Worm (Caenorhabditis elegans): ENCODE measurements around the gene tbcc-1.

Gene tbcc-1

DNA sequence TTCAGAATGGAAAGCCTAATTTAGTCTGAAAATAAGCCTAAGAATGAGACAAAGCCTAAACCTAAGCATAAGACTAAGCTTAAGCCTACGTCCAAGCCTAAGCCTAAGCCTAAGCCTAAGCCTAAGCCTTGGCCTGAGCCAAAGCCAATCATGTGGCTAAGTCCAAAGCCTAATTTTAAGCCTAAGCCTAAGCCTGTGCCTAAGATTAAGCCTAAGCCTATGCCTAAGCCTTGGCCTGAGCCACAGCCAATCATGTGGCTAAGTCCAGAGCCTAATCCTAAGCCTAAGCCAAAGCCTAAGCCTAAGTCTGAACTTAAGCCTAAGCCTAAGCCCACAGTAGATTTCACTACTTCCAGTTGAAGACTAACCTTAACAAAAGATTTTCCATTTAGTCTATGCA lies 30.8 kb upstream of the tbcc-1 start:
- TF ChIP-seq madf-9 (GFP tag; conservative IDR thresholded peaks at IDR 0.05) (0 out of 2 replicates have a peak, but pooled peaks have one; percentile 7), nhr-237 (tag; optimal IDR thresholded peaks at IDR 0.05) (no peak), tra-1 (GFP tag; IDR thresholded peaks at IDR 0.05) (no peak), Y105C5A.15 (GFP tag; IDR thresholded peaks at IDR 0.05) (0 out of 2 replicates have a peak, but pooled peaks have one; percentile 34)

DNA sequence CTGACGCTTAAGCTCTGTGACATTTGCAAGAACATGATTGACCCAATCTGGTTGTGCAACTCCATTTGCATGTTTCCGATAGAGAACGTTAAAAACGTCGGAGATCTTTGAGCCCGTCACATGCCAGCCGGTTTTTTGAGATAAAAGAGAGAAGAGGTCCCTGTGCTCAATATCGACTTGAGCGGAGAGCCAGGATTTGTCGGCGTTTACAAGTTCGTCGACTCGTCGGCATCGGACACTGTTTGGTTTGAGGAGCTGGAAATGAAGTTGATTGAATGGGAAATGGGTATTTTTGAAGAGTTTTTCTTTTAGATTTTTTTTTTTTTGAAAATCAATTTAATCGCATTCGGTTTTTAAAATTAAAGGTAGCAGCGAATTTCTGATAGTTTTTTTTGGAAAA lies 30.1 kb upstream of the tbcc-1 start:
- TF ChIP-seq lir-3 (tag; optimal IDR thresholded peaks at IDR 0.05) (no peak), aha-1 (tag) (peak; percentile 53)

DNA sequence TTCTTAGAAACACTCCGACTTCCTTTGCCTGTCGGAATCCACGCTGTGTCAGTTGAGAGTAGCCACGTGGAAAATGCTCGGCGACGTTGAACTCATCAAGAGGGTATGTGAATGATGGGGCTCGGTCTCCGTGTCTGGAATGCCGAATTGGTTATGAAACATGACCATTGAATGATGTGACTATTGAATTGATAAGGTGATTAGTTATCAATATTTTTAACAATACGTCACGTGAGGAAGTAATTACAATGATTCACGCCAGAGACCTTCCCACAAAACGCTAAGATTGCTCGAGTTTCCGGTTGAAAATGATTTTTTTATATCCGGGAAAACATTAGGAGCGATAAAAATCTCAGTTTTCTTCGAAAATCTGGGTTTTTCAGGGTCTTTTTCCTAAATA lies 28.9 kb upstream of the tbcc-1 start:
- TF ChIP-seq pha-4 (GFP tag; IDR thresholded peaks at IDR 0.05), result no peak
- no peak for TF ChIP-seq pha-4 (tag; optimal IDR thresholded peaks at IDR 0.05)
- TF ChIP-seq pqm-1 (tag; optimal IDR thresholded peaks at IDR 0.05), result peak; percentile 31
- peak; percentile 49 for TF ChIP-seq nhr-28 (tag; optimal IDR thresholded peaks at IDR 0.05)
- TF ChIP-seq dmd-6 (GFP tag; IDR thresholded peaks at IDR 0.05), result peak; percentile 46; the same call in 1 of the 2 replicates
- no peak for TF ChIP-seq nhr-111 (GFP tag; optimal IDR thresholded peaks at IDR 0.05)
- no peak for TF ChIP-seq nhr-25 (tag; optimal IDR thresholded peaks at IDR 0.05; ENCODE audit: borderline replicate concordance, insufficient read depth)
- TF ChIP-seq hlh-11 (tag; optimal IDR thresholded peaks at IDR 0.05), result peak; percentile 23
- no peak for TF ChIP-seq dpl-1 (GFP tag; optimal IDR thresholded peaks at IDR 0.05)
- no peak for TF ChIP-seq daf-16 (GFP tag; optimal IDR thresholded peaks at IDR 0.05)
- peak; percentile 17 for TF ChIP-seq daf-16 (tag; optimal IDR thresholded peaks at IDR 0.05)
- TF ChIP-seq lin-38 (GFP tag; IDR thresholded peaks at IDR 0.05), result peak; percentile 21; the same call in 1 of the 2 replicates
- TF ChIP-seq hlh-30 (tag; optimal IDR thresholded peaks at IDR 0.05; ENCODE audit: insufficient read depth), result peak; percentile 7
- no peak for TF ChIP-seq lin-39 (tag; optimal IDR thresholded peaks at IDR 0.05)
- no peak for TF ChIP-seq Y105C5A.15 (GFP tag; IDR thresholded peaks at IDR 0.05)
- TF ChIP-seq lin-29 (GFP tag; IDR thresholded peaks at IDR 0.05), result no peak

DNA sequence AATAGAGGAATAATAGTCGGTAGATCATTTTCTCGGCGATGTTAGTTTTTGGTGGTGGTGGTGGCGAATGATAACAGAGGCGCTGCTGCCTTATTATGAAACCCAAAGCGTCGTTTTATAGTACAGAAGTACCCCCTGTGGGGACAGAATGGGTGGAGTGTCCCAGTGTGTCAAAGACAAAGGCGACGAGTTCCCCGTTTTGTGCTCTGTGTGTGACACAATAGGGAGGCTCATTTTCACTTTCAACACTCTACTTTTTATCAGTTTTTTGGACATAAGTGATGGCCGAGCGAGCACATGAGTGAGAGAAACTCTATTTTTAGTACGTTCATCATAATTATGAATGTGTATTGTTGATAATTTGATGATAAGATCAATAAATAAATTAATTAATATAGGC lies 27.5 kb upstream of the tbcc-1 start, which contains the start of gene pho-9:
Gene pho-9, minus strand, starts transcription at position 91 of the 400 bp plus-strand sequence.
- TF ChIP-seq pqm-1 (tag; optimal IDR thresholded peaks at IDR 0.05), result peak; percentile 87
- peak; percentile 80 for TF ChIP-seq nhr-102 (tag; optimal IDR thresholded peaks at IDR 0.05)
- TF ChIP-seq dmd-6 (GFP tag; IDR thresholded peaks at IDR 0.05), result peak; percentile 86
- TF ChIP-seq lsy-2 (tag; optimal IDR thresholded peaks at IDR 0.05), result peak in 1 of 2 experiments; percentile 47
- peak; percentile 93 for TF ChIP-seq dve-1 (tag; optimal IDR thresholded peaks at IDR 0.05; ENCODE audit: insufficient read depth)
- TF ChIP-seq lin-38 (GFP tag; IDR thresholded peaks at IDR 0.05), result peak; percentile 43
- TF ChIP-seq hif-1 (tag; optimal IDR thresholded peaks at IDR 0.05), result peak in 1 of 2 experiments; percentile 1
- peak; percentile 85 for TF ChIP-seq php-3 (GFP tag; IDR thresholded peaks at IDR 0.05)
- peak; percentile 61 for TF ChIP-seq pha-4 (GFP tag; IDR thresholded peaks at IDR 0.05)
- no peak for TF ChIP-seq pha-4 (tag; optimal IDR thresholded peaks at IDR 0.05)
- TF ChIP-seq saeg-2 (GFP tag; IDR thresholded peaks at IDR 0.05), result 0 out of 2 replicates have a peak, but pooled peaks have one; percentile 38
- TF ChIP-seq nhr-11 (tag; optimal IDR thresholded peaks at IDR 0.05), result no peak
- peak; percentile 77 for TF ChIP-seq tra-1 (GFP tag; IDR thresholded peaks at IDR 0.05)
- peak in 1 of 2 experiments; percentile 31 for TF ChIP-seq mdl-1 (tag; optimal IDR thresholded peaks at IDR 0.05)
- peak; percentile 92 for TF ChIP-seq hlh-11 (tag; optimal IDR thresholded peaks at IDR 0.05)
- peak; percentile 80 for TF ChIP-seq nhr-77 (tag; optimal IDR thresholded peaks at IDR 0.05)
- no peak for TF ChIP-seq ama-1 (optimal IDR thresholded peaks at IDR 0.05)
- TF ChIP-seq nhr-28 (tag; optimal IDR thresholded peaks at IDR 0.05), result peak; percentile 97
- TF ChIP-seq hlh-30 (tag; optimal IDR thresholded peaks at IDR 0.05; ENCODE audit: insufficient read depth), result peak; percentile 42
- TF ChIP-seq mes-2 (tag; optimal IDR thresholded peaks at IDR 0.05; ENCODE audit: poor library complexity, severe bottlenecking), result no peak
- TF ChIP-seq set-16 (GFP tag; IDR thresholded peaks at IDR 0.05), result no peak
- peak; percentile 40 for TF ChIP-seq lin-13 (GFP tag; optimal IDR thresholded peaks at IDR 0.05)
- peak; percentile 17 for TF ChIP-seq nhr-10 (tag; optimal IDR thresholded peaks at IDR 0.05)
- peak; percentile 63 for TF ChIP-seq mxl-3 (GFP tag; optimal IDR thresholded peaks at IDR 0.05)
- TF ChIP-seq lin-1 (GFP tag; IDR thresholded peaks at IDR 0.05), result peak; percentile 80; the same call in 1 of the 2 replicates
- no peak for TF ChIP-seq hmg-1.1 (GFP tag; IDR thresholded peaks at IDR 0.05)
- peak; percentile 98 for TF ChIP-seq aha-1 (tag)
- TF ChIP-seq daf-16 (GFP tag; optimal IDR thresholded peaks at IDR 0.05), result peak in 1 of 2 experiments; percentile 3
- peak; percentile 85 for TF ChIP-seq daf-16 (tag; optimal IDR thresholded peaks at IDR 0.05)
- peak; percentile 95 for TF ChIP-seq nhr-48 (tag; optimal IDR thresholded peaks at IDR 0.05)
- TF ChIP-seq ZK337.2 (GFP tag; IDR thresholded peaks at IDR 0.05), result no peak
- no peak for TF ChIP-seq ztf-7 (tag; optimal IDR thresholded peaks at IDR 0.05)
- no peak for TF ChIP-seq skn-1 (tag; optimal IDR thresholded peaks at IDR 0.05)
- peak; percentile 50; the same call in 1 of the 2 replicates for TF ChIP-seq nhr-41 (GFP tag; IDR thresholded peaks at IDR 0.05)

Data from whole organism, L4 larva.